Worm (Caenorhabditis elegans) whole organism, L3 larva: ENCODE results near the gene F47E1.20.
A peak's percentile ranks its signal among the peaks of the same experiment; 100 is the strongest.

Experiments
- R02D3.7 ChIP-seq: fragments of 150-350 bp; optimal IDR thresholded peaks from 2 replicates; lab custom pipeline; 2014; ENCODE audit warnings: missing biosample characterization, missing genetic modification characterization
- aly-2 ChIP-seq: fragments of 150-350 bp; optimal IDR thresholded peaks from 2 replicates; lab custom pipeline; 2014; ENCODE audit warnings: missing biosample characterization, missing genetic modification characterization
- ama-1 ChIP-seq: fragments of 150-350 bp; optimal IDR thresholded peaks from 2 replicates; lab custom pipeline; 2018
- ceh-16 ChIP-seq: sonication (generic microtip); optimal IDR thresholded peaks from 2 replicates; lab custom pipeline; 2017; ENCODE audit warnings: missing biosample characterization, missing genetic modification characterization
- ceh-82 ChIP-seq: fragments of 150-350 bp; optimal IDR thresholded peaks from 2 replicates; lab custom pipeline; 2014; ENCODE audit warnings: missing biosample characterization, missing genetic modification characterization
- ceh-9 ChIP-seq: sonication (generic microtip); optimal IDR thresholded peaks from 2 replicates; lab custom pipeline; 2018; ENCODE audit warnings: missing biosample characterization, missing genetic modification characterization
- daf-12 ChIP-seq: fragments of 150-350 bp; optimal IDR thresholded peaks from 2 replicates; lab custom pipeline; 2014; ENCODE audit warnings: missing biosample characterization, missing genetic modification reagents, missing genetic modification characterization
- egl-5 ChIP-seq: fragments of 150-350 bp; optimal IDR thresholded peaks from 2 replicates; lab custom pipeline; 2017; ENCODE audit warnings: missing biosample characterization, missing genetic modification reagents, missing genetic modification characterization, inconsistent platforms
- elt-2 ChIP-seq: sonication (generic microtip); optimal IDR thresholded peaks from 2 replicates; lab custom pipeline; 2016; ENCODE audit warnings: missing genetic modification reagents, mild to moderate bottlenecking, missing genetic modification characterization, missing compliant biosample characterization
- elt-3 ChIP-seq, 3 experiments: fragments of 150-350 bp in 1 of 3; sonication (generic microtip) in 2 of 3; optimal IDR thresholded peaks; 2 replicates in 2 of 3; 4 replicates in 1 of 3; lab custom pipeline; 2014 to 2017; ENCODE audit warnings: missing biosample characterization in 3 of 3, missing genetic modification characterization in 3 of 3
- eor-1 ChIP-seq, 2 experiments: fragments of 150-350 bp; optimal IDR thresholded peaks; 2 replicates each; lab custom pipeline; 2014 to 2018; ENCODE audit warnings: missing biosample characterization in 2 of 2, missing genetic modification characterization in 2 of 2
- fkh-10 ChIP-seq: sonication (generic microtip); optimal IDR thresholded peaks from 2 replicates; lab custom pipeline; 2017; ENCODE audit warnings: missing biosample characterization, missing genetic modification reagents, missing genetic modification characterization
- fkh-2 ChIP-seq: fragments of 150-350 bp; optimal IDR thresholded peaks from 2 replicates; lab custom pipeline; 2014; ENCODE audit warnings: missing biosample characterization, missing genetic modification reagents, missing genetic modification characterization
- fos-1 ChIP-seq: fragments of 150-350 bp; optimal IDR thresholded peaks from 2 replicates; lab custom pipeline; 2014; ENCODE audit warnings: missing biosample characterization, missing genetic modification characterization
- hmg-11 ChIP-seq: sonication (generic microtip); optimal IDR thresholded peaks from 2 replicates; lab custom pipeline; 2016; ENCODE audit warnings: missing genetic modification characterization, missing compliant biosample characterization
- jun-1 ChIP-seq: fragments of 150-350 bp; optimal IDR thresholded peaks from 2 replicates; lab custom pipeline; 2014; ENCODE audit warnings: missing biosample characterization, missing genetic modification reagents, missing genetic modification characterization
- lin-15B ChIP-seq: fragments of 150-350 bp; optimal IDR thresholded peaks from 2 replicates; lab custom pipeline; 2014; ENCODE audit warnings: missing biosample characterization, missing genetic modification characterization
- lin-39 ChIP-seq: fragments of 150-350 bp; optimal IDR thresholded peaks from 2 replicates; lab custom pipeline; 2018; ENCODE audit warnings: missing biosample characterization, missing genetic modification reagents, missing genetic modification characterization
- lsy-12 ChIP-seq: sonication (generic microtip); optimal IDR thresholded peaks from 2 replicates; lab custom pipeline; 2016; ENCODE audit warnings: mild to moderate bottlenecking, missing genetic modification characterization, missing compliant biosample characterization
- mdl-1 ChIP-seq: fragments of 150-350 bp; optimal IDR thresholded peaks from 2 replicates; lab custom pipeline; 2014; ENCODE audit warnings: missing biosample characterization, missing genetic modification characterization
- nfya-1 ChIP-seq: sonication (generic microtip); optimal IDR thresholded peaks from 2 replicates; lab custom pipeline; 2017; ENCODE audit warnings: missing genetic modification characterization, mild to moderate bottlenecking, missing compliant biosample characterization, antibody characterized with exemption, moderate library complexity; ENCODE audit not compliant: insufficient read depth
- nhr-11 ChIP-seq: fragments of 150-350 bp; optimal IDR thresholded peaks from 2 replicates; lab custom pipeline; 2014; ENCODE audit warnings: missing biosample characterization, missing genetic modification characterization
- nhr-12 ChIP-seq: fragments of 150-350 bp; optimal IDR thresholded peaks from 2 replicates; lab custom pipeline; 2014; ENCODE audit warnings: missing biosample characterization, missing genetic modification characterization
- nhr-23 ChIP-seq: fragments of 150-350 bp; optimal IDR thresholded peaks from 2 replicates; lab custom pipeline; 2014; ENCODE audit warnings: missing biosample characterization, missing genetic modification reagents, missing genetic modification characterization
- nhr-25 ChIP-seq: sonication (generic microtip); optimal IDR thresholded peaks from 2 replicates; lab custom pipeline; 2017; ENCODE audit warnings: missing biosample characterization, missing genetic modification characterization
- nhr-28 ChIP-seq: fragments of 150-350 bp; optimal IDR thresholded peaks from 2 replicates; lab custom pipeline; 2014; ENCODE audit warnings: missing biosample characterization, missing genetic modification characterization
- nhr-43 ChIP-seq: sonication (generic microtip); optimal IDR thresholded peaks from 2 replicates; lab custom pipeline; 2016; ENCODE audit warnings: mild to moderate bottlenecking, missing genetic modification characterization, missing compliant biosample characterization; ENCODE audit not compliant: poor library complexity, severe bottlenecking
- nhr-67 ChIP-seq: fragments of 150-350 bp; optimal IDR thresholded peaks from 2 replicates; lab custom pipeline; 2014; ENCODE audit warnings: missing biosample characterization, missing genetic modification characterization
- nhr-76 ChIP-seq: fragments of 150-350 bp; sonication (generic microtip); optimal IDR thresholded peaks from 5 replicates; lab custom pipeline; 2014; ENCODE audit warnings: missing biosample characterization, missing genetic modification characterization
- nhr-77 ChIP-seq: fragments of 150-350 bp; optimal IDR thresholded peaks from 2 replicates; lab custom pipeline; 2014; ENCODE audit warnings: missing biosample characterization, missing genetic modification characterization
- pha-4 ChIP-seq: fragments of 150-350 bp; optimal IDR thresholded peaks from 2 replicates; lab custom pipeline; 2014; ENCODE audit warnings: missing biosample characterization, missing genetic modification reagents, missing genetic modification characterization
- pqm-1 ChIP-seq: fragments of 150-350 bp; optimal IDR thresholded peaks from 2 replicates; lab custom pipeline; 2017; ENCODE audit warnings: missing biosample characterization, missing genetic modification characterization, inconsistent platforms
- sea-2 ChIP-seq: fragments of 150-350 bp; sonication (generic microtip); optimal IDR thresholded peaks from 4 replicates; lab custom pipeline; 2014; ENCODE audit warnings: missing biosample characterization, missing genetic modification reagents, missing genetic modification characterization
- skn-1 ChIP-seq: fragments of 150-350 bp; optimal IDR thresholded peaks from 2 replicates; lab custom pipeline; 2014; ENCODE audit warnings: missing biosample characterization, missing genetic modification characterization
- snpc-4 ChIP-seq: fragments of 150-350 bp; optimal IDR thresholded peaks from 2 replicates; lab custom pipeline; 2014; ENCODE audit warnings: missing biosample characterization, missing genetic modification characterization
- tbx-2 ChIP-seq: sonication (generic microtip); optimal IDR thresholded peaks from 2 replicates; lab custom pipeline; 2016; ENCODE audit warnings: mild to moderate bottlenecking, missing genetic modification characterization, missing compliant biosample characterization
- unc-39 ChIP-seq: sonication (generic microtip); optimal IDR thresholded peaks from 4 replicates; lab custom pipeline; 2017; ENCODE audit warnings: missing biosample characterization, missing genetic modification characterization
- unc-62 ChIP-seq: fragments of 150-350 bp; sonication (generic microtip); optimal IDR thresholded peaks from 4 replicates; lab custom pipeline; 2014; ENCODE audit warnings: missing biosample characterization, missing genetic modification reagents, missing genetic modification characterization
- ztf-11 ChIP-seq: fragments of 150-350 bp; optimal IDR thresholded peaks from 2 replicates; lab custom pipeline; 2014; ENCODE audit warnings: missing biosample characterization, missing genetic modification characterization
- ztf-4 ChIP-seq: fragments of 150-350 bp; optimal IDR thresholded peaks from 2 replicates; lab custom pipeline; 2014; ENCODE audit warnings: missing biosample characterization, missing genetic modification characterization

F47E1.20 gene

DNA sequence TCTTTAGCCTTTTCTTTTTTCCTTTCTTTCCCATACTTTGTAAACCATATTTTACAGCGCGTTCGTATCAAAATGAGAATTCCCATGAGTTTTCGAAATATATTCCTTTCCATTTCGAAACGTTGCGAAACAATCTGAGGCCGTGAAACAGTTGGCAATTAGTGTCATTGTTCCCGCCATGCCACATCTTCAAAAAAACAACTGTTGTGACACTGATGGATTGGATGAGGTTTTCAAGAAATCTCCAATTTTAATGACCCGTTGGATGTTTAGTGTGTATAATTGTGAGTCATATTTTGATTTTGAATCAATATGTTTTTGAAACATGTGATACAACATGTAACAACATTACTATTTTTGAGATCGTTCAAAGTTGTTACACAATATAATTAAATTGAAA is 20.3 kb downstream of the F47E1.20 start:
- no peak for TF ChIP-seq unc-62 (GFP tag; lab: Kevin White, UChicago)
- TF ChIP-seq egl-5, result peak; percentile 75
- TF ChIP-seq, all 47 proteins: peak for 1

DNA sequence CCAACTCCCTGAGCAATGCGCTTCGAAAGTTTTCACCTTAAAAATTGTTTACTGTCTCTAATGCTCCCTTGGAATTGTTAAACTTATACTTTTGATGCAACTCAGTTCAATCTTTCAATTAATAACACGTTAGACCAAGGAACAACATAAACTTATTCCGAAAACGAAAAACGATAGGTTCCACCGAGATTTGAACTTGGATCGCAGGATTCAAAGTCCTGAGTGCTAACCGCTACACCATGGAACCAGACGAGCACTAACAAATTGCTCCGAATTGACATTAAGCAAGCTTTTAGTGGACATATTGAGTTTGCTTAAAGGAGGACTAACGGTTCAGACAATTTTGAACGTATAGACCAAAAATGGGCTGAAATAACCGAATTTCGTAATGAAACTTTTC is 25.7 kb downstream of the F47E1.20 start:
- no peak for TF ChIP-seq nhr-23 (tag; lab: Kevin White, UChicago)
- TF ChIP-seq egl-5, result no peak
- TF ChIP-seq fkh-10 (GFP tag; lab: Kevin White, UChicago), result no peak

ce11 chrX:9076886-9077285 is 28.1 kb downstream of the F47E1.20 start, which contains the start of gene F47E1.1:
TSS of gene F47E1.1 (plus strand) at chrX:9077186.
- TF ChIP-seq lin-39 (tag; lab: Kevin White, UChicago) (no peak), nhr-77 (tag; lab: Kevin White, UChicago) (no peak), ceh-9 (tag; lab: Kevin White, UChicago) (no peak), nhr-23 (tag; lab: Kevin White, UChicago) (no peak), skn-1 (tag; lab: Kevin White, UChicago) (no peak)
- TF ChIP-seq, all 47 proteins: peak for 0

DNA sequence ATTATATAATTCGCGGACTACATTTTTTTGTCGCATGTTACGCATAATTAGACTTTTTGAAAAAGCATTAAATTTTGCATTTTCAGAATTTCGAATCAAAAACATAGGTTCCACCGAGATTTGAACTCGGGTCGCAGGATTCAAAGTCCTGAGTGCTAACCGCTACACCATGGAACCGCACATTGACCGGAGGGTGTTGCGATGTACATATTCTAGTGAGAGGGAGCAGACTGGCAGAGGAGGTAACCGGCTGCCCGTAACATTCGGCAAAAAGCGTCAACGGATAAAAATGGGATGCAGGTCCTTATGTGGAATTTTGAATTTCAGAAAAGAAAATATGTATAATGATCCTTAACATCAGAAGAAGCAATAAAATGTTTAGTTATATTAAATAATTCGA is 29.4 kb downstream of the F47E1.20 start:
- no peak for TF ChIP-seq nhr-76
- no peak for TF ChIP-seq snpc-4
- peak; percentile 61 for TF ChIP-seq nhr-43
- peak; percentile 32 for TF ChIP-seq nfya-1 (tag; lab: Kevin White, UChicago)
- no peak for TF ChIP-seq ceh-9 (tag; lab: Kevin White, UChicago)
- TF ChIP-seq lsy-12 (tag; lab: Kevin White, UChicago), result no peak
- no peak for TF ChIP-seq nhr-25
- no peak for TF ChIP-seq ztf-4 (tag; lab: Kevin White, UChicago)
- TF ChIP-seq jun-1 (tag; lab: Kevin White, UChicago), result no peak
- peak; percentile 23 for TF ChIP-seq tbx-2
- TF ChIP-seq fos-1 (tag; lab: Kevin White, UChicago), result no peak
- TF ChIP-seq fkh-2 (tag; lab: Kevin White, UChicago), result no peak
- TF ChIP-seq ceh-16, result no peak
- no peak for TF ChIP-seq nhr-11 (tag; lab: Kevin White, UChicago)
- TF ChIP-seq daf-12 (tag; lab: Kevin White, UChicago), result no peak
- peak; percentile 46 for TF ChIP-seq hmg-11 (tag; lab: Kevin White, UChicago)
- no peak for TF ChIP-seq eor-1 (tag; optimal IDR thresholded peaks at IDR 0.05; lab: Kevin White, UChicago)
- TF ChIP-seq elt-2 (tag; lab: Kevin White, UChicago), result peak; percentile 14
- peak; percentile 11 for TF ChIP-seq pha-4 (tag; lab: Kevin White, UChicago)
- no peak for TF ChIP-seq ama-1
- TF ChIP-seq elt-3 (tag; optimal IDR thresholded peaks at IDR 0.05; lab: Kevin White, UChicago), result no peak
- TF ChIP-seq unc-39 (tag; lab: Kevin White, UChicago), result no peak
- no peak for TF ChIP-seq sea-2

- peak; percentile 17 for TF ChIP-seq elt-2 (tag; lab: Kevin White, UChicago)
- no peak for TF ChIP-seq aly-2 (tag; lab: Kevin White, UChicago)
- TF ChIP-seq pqm-1 (tag; lab: Kevin White, UChicago), result peak; percentile 65
These were observed 32.5 kb downstream of the F47E1.20 start for ce11 chrX:9081212-9081611.

ce11 chrX:9082646-9083045 is 33.9 kb downstream of the F47E1.20 start, which contains the start of gene ajm-1:
TSS of gene ajm-1 (plus strand) at chrX:9082946.
- TF ChIP-seq fkh-10 (GFP tag; lab: Kevin White, UChicago) (no peak), lsy-12 (tag; lab: Kevin White, UChicago) (no peak), mdl-1 (tag; lab: Kevin White, UChicago) (no peak), fkh-2 (tag; lab: Kevin White, UChicago) (no peak), lin-15B (tag; lab: Kevin White, UChicago) (no peak), snpc-4 (no peak), ceh-82 (tag; lab: Kevin White, UChicago) (no peak), ztf-11 (tag; lab: Kevin White, UChicago) (no peak), daf-12 (tag; lab: Kevin White, UChicago) (no peak), lin-39 (tag; lab: Kevin White, UChicago) (no peak), nhr-28 (no peak), ama-1 (no peak), ceh-9 (tag; lab: Kevin White, UChicago) (no peak), nhr-23 (tag; lab: Kevin White, UChicago) (no peak), R02D3.7 (no peak), nhr-67 (tag; lab: Kevin White, UChicago) (no peak), tbx-2 (no peak), skn-1 (tag; lab: Kevin White, UChicago) (no peak), nhr-12 (tag; lab: Kevin White, UChicago) (no peak)
